Worm (Caenorhabditis elegans): ENCODE measurements around the gene rfc-4.
A peak's percentile ranks its signal among the peaks of the same experiment; 100 is the strongest.

rfc-4 gene

ce11 chrIII:6929558-6930167, 42.4 kb upstream of the rfc-4 start, which contains the start of gene inf-1 (continued):
- TF ChIP-seq egl-13 (tag; optimal IDR thresholded peaks at IDR 0.05) (no peak), ztf-4 (tag; optimal IDR thresholded peaks at IDR 0.05) (no peak), tlp-1 (tag; optimal IDR thresholded peaks at IDR 0.05) (no peak), nhr-77 (tag; optimal IDR thresholded peaks at IDR 0.05) (no peak), ceh-82 (tag; optimal IDR thresholded peaks at IDR 0.05) (peak in 1 of 3 experiments; percentile 40), grh-1 (GFP tag; IDR thresholded peaks at IDR 0.05) (no peak), hlh-4 (tag; optimal IDR thresholded peaks at IDR 0.05) (no peak), pqm-1 (tag; optimal IDR thresholded peaks at IDR 0.05) (no peak), elt-2 (tag; optimal IDR thresholded peaks at IDR 0.05) (no peak), nhr-12 (tag; optimal IDR thresholded peaks at IDR 0.05) (no peak)

- TF ChIP-seq aly-2 (tag; optimal IDR thresholded peaks at IDR 0.05) (no peak), lsy-2 (tag; optimal IDR thresholded peaks at IDR 0.05) (peak in 1 of 2 experiments; percentile 18)
Observed at ce11 chrIII:6931896-6932295, 40.2 kb upstream of the rfc-4 start, which contains the start of gene byn-1. TSS of gene byn-1 (plus strand) at chrIII:6932001.

ce11 chrIII:6935269-6936017, 36.6 kb upstream of the rfc-4 start, which contains the start of the genes F57B9.8 and coq-2:
TSS of gene F57B9.8 (minus strand) at chrIII:6935319.
TSS of gene coq-2 (plus strand) at chrIII:6935967.
- TF ChIP-seq aha-1 (tag; optimal IDR thresholded peaks at IDR 0.05) (no peak), nhr-28 (tag; optimal IDR thresholded peaks at IDR 0.05) (no peak), zag-1 (tag; optimal IDR thresholded peaks at IDR 0.05) (no peak), rnt-1 (tag; optimal IDR thresholded peaks at IDR 0.05) (no peak), nhr-47 (tag; optimal IDR thresholded peaks at IDR 0.05) (no peak), dpl-1 (GFP tag; optimal IDR thresholded peaks at IDR 0.05) (no peak), jun-1 (tag; optimal IDR thresholded peaks at IDR 0.05) (no peak)

ce11 chrIII:6939523-6939922, 32.5 kb upstream of the rfc-4 start, which contains the start of gene F57B9.3:
TSS of gene F57B9.3 (plus strand) at chrIII:6939823.
- TF ChIP-seq Y116A8C.19 (tag; optimal IDR thresholded peaks at IDR 0.05; ENCODE audit: borderline replicate concordance) (no peak), dsc-1 (tag; optimal IDR thresholded peaks at IDR 0.05) (no peak), fkh-8 (tag; optimal IDR thresholded peaks at IDR 0.05) (no peak), unc-86 (tag; optimal IDR thresholded peaks at IDR 0.05) (no peak), sox-4 (tag; optimal IDR thresholded peaks at IDR 0.05) (no peak), elt-3 (tag; optimal IDR thresholded peaks at IDR 0.05) (no peak), isw-1 (GFP tag; IDR thresholded peaks at IDR 0.05) (no peak), unc-98 (GFP tag; IDR thresholded peaks at IDR 0.05) (no peak)

- TF ChIP-seq ztf-4 (tag; optimal IDR thresholded peaks at IDR 0.05) = no peak
- TF ChIP-seq sptf-1 (tag; optimal IDR thresholded peaks at IDR 0.05) = no peak
- no peak for TF ChIP-seq ceh-88 (GFP tag; IDR thresholded peaks at IDR 0.05)
- TF ChIP-seq efl-1 (optimal IDR thresholded peaks at IDR 0.05) = no peak
- TF ChIP-seq efl-1 (GFP tag; optimal IDR thresholded peaks at IDR 0.05 in 1 of 2) = peak in 1 of 2 experiments; percentile 18
- TF ChIP-seq unc-130 (tag; optimal IDR thresholded peaks at IDR 0.05) = no peak
- TF ChIP-seq unc-86 (tag; optimal IDR thresholded peaks at IDR 0.05) = no peak
Observed at ce11 chrIII:6945319-6945718, 26.7 kb upstream of the rfc-4 start.

ce11 chrIII:6945747-6946146, 26.3 kb upstream of the rfc-4 start, which contains the start of gene abu-13:
TSS of gene abu-13 (minus strand) at chrIII:6945898.
- no peak for TF ChIP-seq nhr-47 (tag; optimal IDR thresholded peaks at IDR 0.05)
- peak; percentile 93 for TF ChIP-seq blmp-1 (tag; optimal IDR thresholded peaks at IDR 0.05)
- TF ChIP-seq nhr-77 (tag; optimal IDR thresholded peaks at IDR 0.05) = no peak
- TF ChIP-seq aly-2 (tag; optimal IDR thresholded peaks at IDR 0.05) = no peak
- no peak for TF ChIP-seq ces-1 (GFP tag; optimal IDR thresholded peaks at IDR 0.05)
- no peak for TF ChIP-seq xbp-1 (tag; optimal IDR thresholded peaks at IDR 0.05)
- TF ChIP-seq elt-3 (tag; optimal IDR thresholded peaks at IDR 0.05) = no peak
- TF ChIP-seq snu-23 (GFP tag; optimal IDR thresholded peaks at IDR 0.05) = no peak
- TF ChIP-seq egl-13 (tag; optimal IDR thresholded peaks at IDR 0.05) = no peak
- peak; percentile 19 for TF ChIP-seq nhr-85 (tag)
- TF ChIP-seq efl-1 (optimal IDR thresholded peaks at IDR 0.05) = no peak
- peak in 1 of 2 experiments; percentile 21 for TF ChIP-seq efl-1 (GFP tag; optimal IDR thresholded peaks at IDR 0.05 in 1 of 2)

Data from whole organism, L1 larva.